Fruit fly (Drosophila melanogaster) whole organism, embryonic: ENCODE data around the gene GstT4.

Experiments used
- Bgb ChIP-seq: fragments of 200-800 bp; sonication (Bioruptor generic); IDR thresholded peaks from 2 replicates; pipeline ENCODE4 v1.3.6; 2022; ENCODE audit warnings: missing biosample characterization, missing genetic modification characterization; ENCODE audit not compliant: partially characterized antibody
- Bteb2 ChIP-seq: fragments of 200-800 bp; sonication (Bioruptor generic); optimal IDR thresholded peaks from 2 replicates; lab custom pipeline; 2016; ENCODE audit warnings: missing biosample characterization, missing genetic modification characterization
- CG10959 ChIP-seq: fragments of 200-800 bp; sonication (Bioruptor generic); IDR thresholded peaks from 2 replicates; pipeline ENCODE4 v1.3.6; 2022; ENCODE audit warnings: missing biosample characterization, missing genetic modification characterization
- CG12769 ChIP-seq: fragments of 200-800 bp; sonication (Bioruptor generic); optimal IDR thresholded peaks from 2 replicates; lab custom pipeline; 2019; ENCODE audit warnings: missing biosample characterization, mild to moderate bottlenecking, missing genetic modification characterization, moderate library complexity
- CG14965 ChIP-seq: fragments of 200-800 bp; sonication (Bioruptor generic); optimal IDR thresholded peaks from 2 replicates; lab custom pipeline; 2016; ENCODE audit warnings: missing biosample characterization, missing genetic modification characterization, borderline replicate concordance
- CG1647 ChIP-seq: fragments of 200-800 bp; sonication (Bioruptor generic); optimal IDR thresholded peaks from 3 replicates; lab custom pipeline; 2016; ENCODE audit warnings: missing biosample characterization, missing genetic modification characterization
- CG17612 ChIP-seq: fragments of 200-800 bp; sonication (Bioruptor generic); IDR thresholded peaks from 2 replicates; pipeline ENCODE4 v1.3.6; 2022; ENCODE audit warnings: missing biosample characterization, missing genetic modification characterization
- CG18619 ChIP-seq: fragments of 200-800 bp; sonication (Bioruptor generic); optimal IDR thresholded peaks from 3 replicates; lab custom pipeline; 2017; ENCODE audit warnings: missing biosample characterization, mild to moderate bottlenecking, missing genetic modification characterization
- CG30020 ChIP-seq: fragments of 200-800 bp; optimal IDR thresholded peaks from 2 replicates; lab custom pipeline; 2019; ENCODE audit warnings: missing biosample characterization, mild to moderate bottlenecking, missing genetic modification characterization, moderate library complexity
- CG30403 ChIP-seq: fragments of 200-800 bp; sonication (Bioruptor generic); optimal IDR thresholded peaks from 3 replicates; lab custom pipeline; 2016; ENCODE audit warnings: missing biosample characterization, missing genetic modification characterization
- CG30431 ChIP-seq: fragments of 200-800 bp; sonication (Bioruptor generic); optimal IDR thresholded peaks from 2 replicates; lab custom pipeline; 2017; ENCODE audit warnings: missing biosample characterization, missing genetic modification characterization
- CG34376 ChIP-seq: fragments of 200-800 bp; sonication (Bioruptor generic); optimal IDR thresholded peaks from 2 replicates; lab custom pipeline; 2018; ENCODE audit warnings: missing biosample characterization, mild to moderate bottlenecking, missing genetic modification characterization
- CG6791 ChIP-seq: fragments of 200-800 bp; sonication (Bioruptor generic); IDR thresholded peaks from 3 replicates; pipeline ENCODE4 v1.3.6; 2022; ENCODE audit warnings: missing biosample characterization, missing genetic modification characterization; ENCODE audit not compliant: partially characterized antibody
- CG7556 ChIP-seq: fragments of 200-800 bp; sonication (Bioruptor generic); optimal IDR thresholded peaks from 2 replicates; lab custom pipeline; 2017; ENCODE audit warnings: missing biosample characterization, mild to moderate bottlenecking, missing genetic modification characterization
- Camta ChIP-seq: fragments of 200-800 bp; sonication (Bioruptor generic); optimal IDR thresholded peaks from 2 replicates; lab custom pipeline; 2016; ENCODE audit warnings: missing biosample characterization, missing genetic modification characterization
- Dip2 ChIP-seq: fragments of 200-800 bp; sonication (Bioruptor generic); IDR thresholded peaks from 2 replicates; pipeline ENCODE4 v1.3.6; 2022; ENCODE audit warnings: missing biosample characterization, missing genetic modification characterization
- Dip3 ChIP-seq: fragments of 200-800 bp; sonication (Bioruptor generic); optimal IDR thresholded peaks from 3 replicates; lab custom pipeline; 2016; ENCODE audit warnings: missing biosample characterization, missing genetic modification characterization
- Dref ChIP-seq: fragments of 200-800 bp; sonication (Bioruptor generic); IDR thresholded peaks from 2 replicates; pipeline ENCODE4 v1.3.6; 2022; ENCODE audit warnings: missing biosample characterization, missing genetic modification characterization
- Gug ChIP-seq: fragments of 200-800 bp; sonication (Bioruptor generic); IDR thresholded peaks from 4 replicates; pipeline ENCODE4 v1.3.6; 2022; ENCODE audit warnings: missing biosample characterization, missing genetic modification characterization
- Hand ChIP-seq: fragments of 200-800 bp; sonication (Bioruptor generic); optimal IDR thresholded peaks from 2 replicates; lab custom pipeline; 2017; ENCODE audit warnings: mild to moderate bottlenecking, missing biosample characterization, missing genetic modification reagents, missing genetic modification characterization
- Hmx ChIP-seq: fragments of 200-800 bp; sonication (Bioruptor generic); optimal IDR thresholded peaks from 2 replicates; lab custom pipeline; 2016; ENCODE audit warnings: missing biosample characterization, missing genetic modification characterization
- Hr3 ChIP-seq: fragments of 200-800 bp; sonication (Bioruptor generic); optimal IDR thresholded peaks from 3 replicates; lab custom pipeline; 2016; ENCODE audit warnings: missing biosample characterization, missing genetic modification characterization
- MBD-R2 ChIP-seq: fragments of 200-800 bp; sonication (Bioruptor generic); IDR thresholded peaks from 2 replicates; pipeline ENCODE4 v1.3.6; 2022; ENCODE audit warnings: missing biosample characterization, missing genetic modification characterization
- Optix ChIP-seq: fragments of 200-800 bp; sonication (Bioruptor generic); IDR thresholded peaks from 3 replicates; pipeline ENCODE4 v1.3.6; 2022; ENCODE audit warnings: missing biosample characterization, missing genetic modification characterization
- PHDP ChIP-seq: fragments of 200-800 bp; sonication (Bioruptor generic); optimal IDR thresholded peaks from 3 replicates; lab custom pipeline; 2018; ENCODE audit warnings: missing biosample characterization, mild to moderate bottlenecking, missing genetic modification characterization, moderate library complexity
- Ravus ChIP-seq: fragments of 200-800 bp; sonication (Bioruptor generic); IDR thresholded peaks from 2 replicates; pipeline ENCODE4 v1.3.6; 2022; ENCODE audit warnings: missing biosample characterization, missing genetic modification characterization
- Rx ChIP-seq: fragments of 200-800 bp; sonication (Bioruptor generic); IDR thresholded peaks from 2 replicates; pipeline ENCODE4 v1.3.6; 2022; ENCODE audit warnings: missing biosample characterization, missing genetic modification characterization
- Spps ChIP-seq: fragments of 200-800 bp; sonication (Bioruptor generic); optimal IDR thresholded peaks from 2 replicates; lab custom pipeline; 2018; ENCODE audit warnings: missing biosample characterization, mild to moderate bottlenecking, missing genetic modification characterization
- Sry-β ChIP-seq: fragments of 200-800 bp; sonication (Bioruptor generic); optimal IDR thresholded peaks from 2 replicates; lab custom pipeline; 2018; ENCODE audit warnings: missing biosample characterization, mild to moderate bottlenecking, missing genetic modification characterization, moderate library complexity
- Ssrp ChIP-seq: fragments of 200-800 bp; sonication (Bioruptor generic); optimal IDR thresholded peaks from 2 replicates; lab custom pipeline; 2018; ENCODE audit warnings: missing biosample characterization, mild to moderate bottlenecking, missing genetic modification characterization, moderate library complexity
- Stat92E ChIP-seq, 3 experiments: fragments of >200 bp in 2 of 3; fragments of 200-800 bp in 1 of 3; sonication (Bioruptor generic) in 1 of 3; optimal IDR thresholded peaks; 2 replicates each; lab custom pipeline; 2017 to 2019; ENCODE audit warnings: missing biosample characterization in 3 of 3, missing genetic modification characterization in 3 of 3, mild to moderate bottlenecking in 1 of 3, moderate library complexity in 1 of 3
- ab ChIP-seq: fragments of 200-800 bp; sonication (Bioruptor generic); optimal IDR thresholded peaks from 2 replicates; lab custom pipeline; 2016; ENCODE audit warnings: missing biosample characterization, missing genetic modification characterization
- ash1 ChIP-seq: fragments of 200-800 bp; sonication (Bioruptor generic); optimal IDR thresholded peaks from 2 replicates; lab custom pipeline; 2018; ENCODE audit warnings: missing biosample characterization, mild to moderate bottlenecking, missing genetic modification characterization
- ato ChIP-seq: fragments of 200-800 bp; sonication (Bioruptor generic); IDR thresholded peaks from 2 replicates; pipeline ENCODE4 v1.3.6; 2022; ENCODE audit warnings: missing biosample characterization, missing genetic modification characterization; ENCODE audit not compliant: partially characterized antibody
- bbx ChIP-seq: fragments of 200-800 bp; sonication (Bioruptor generic); IDR thresholded peaks from 2 replicates; pipeline ENCODE4 v1.3.6; 2022; ENCODE audit warnings: missing biosample characterization, missing genetic modification characterization; ENCODE audit not compliant: partially characterized antibody
- bcd ChIP-seq: fragments of 200-800 bp; sonication (Bioruptor generic); optimal IDR thresholded peaks from 2 replicates; lab custom pipeline; 2017; ENCODE audit warnings: missing biosample characterization, mild to moderate bottlenecking, missing genetic modification characterization
- ems ChIP-seq: fragments of 200-800 bp; sonication (Bioruptor generic); optimal IDR thresholded peaks from 3 replicates; lab custom pipeline; 2016; ENCODE audit warnings: missing biosample characterization, missing genetic modification characterization
- eyg ChIP-seq: fragments of 200-800 bp; sonication (Bioruptor generic); optimal IDR thresholded peaks from 3 replicates; lab custom pipeline; 2016; ENCODE audit warnings: missing biosample characterization, missing genetic modification characterization
- fd3F ChIP-seq: fragments of 200-800 bp; sonication (Bioruptor generic); optimal IDR thresholded peaks from 2 replicates; lab custom pipeline; 2018; ENCODE audit warnings: missing biosample characterization, mild to moderate bottlenecking, missing genetic modification characterization, moderate library complexity
- h ChIP-seq: fragments of >200 bp; optimal IDR thresholded peaks from 2 replicates; lab custom pipeline; 2017
- kah ChIP-seq: fragments of 200-800 bp; sonication (Bioruptor generic); optimal IDR thresholded peaks from 2 replicates; lab custom pipeline; 2018; ENCODE audit warnings: missing biosample characterization, mild to moderate bottlenecking, missing genetic modification characterization
- kay ChIP-seq: fragments of 200-800 bp; sonication (Bioruptor generic); optimal IDR thresholded peaks from 2 replicates; lab custom pipeline; 2016; ENCODE audit warnings: missing biosample characterization, missing genetic modification characterization
- ken ChIP-seq: fragments of 200-800 bp; sonication (Bioruptor generic); IDR thresholded peaks from 3 replicates; pipeline ENCODE4 v1.3.6; 2022; ENCODE audit warnings: missing biosample characterization, missing genetic modification characterization
- lilli ChIP-seq: fragments of 200-800 bp; sonication (Bioruptor generic); optimal IDR thresholded peaks from 3 replicates; lab custom pipeline; 2016; ENCODE audit warnings: missing biosample characterization, missing genetic modification characterization
- nom ChIP-seq: fragments of 200-800 bp; sonication (Bioruptor generic); optimal IDR thresholded peaks from 2 replicates; lab custom pipeline; 2017; ENCODE audit warnings: missing biosample characterization, missing genetic modification characterization, mild to moderate bottlenecking, moderate library complexity, missing genetic modification reagents
- stc ChIP-seq: fragments of 200-800 bp; sonication (Bioruptor generic); IDR thresholded peaks from 2 replicates; pipeline ENCODE4 v1.3.6; 2022; ENCODE audit warnings: missing biosample characterization, missing genetic modification characterization
- stwl ChIP-seq: fragments of 200-800 bp; sonication (Bioruptor generic); optimal IDR thresholded peaks from 3 replicates; lab custom pipeline; 2018; ENCODE audit warnings: missing biosample characterization, mild to moderate bottlenecking, missing genetic modification characterization, moderate library complexity
- tgo ChIP-seq: fragments of 200-800 bp; sonication (Bioruptor generic); IDR thresholded peaks from 3 replicates; pipeline ENCODE4 v1.3.6; 2022; ENCODE audit warnings: missing biosample characterization, missing genetic modification characterization
- tio ChIP-seq: fragments of 200-800 bp; sonication (Bioruptor generic); optimal IDR thresholded peaks from 2 replicates; lab custom pipeline; 2017; ENCODE audit warnings: missing biosample characterization, missing genetic modification characterization, inconsistent platforms
- twi ChIP-seq: fragments of 200-800 bp; optimal IDR thresholded peaks from 2 replicates; lab custom pipeline; 2019; ENCODE audit warnings: missing biosample characterization, mild to moderate bottlenecking, missing genetic modification characterization, moderate library complexity
- zfh2 ChIP-seq: fragments of 200-800 bp; sonication (Bioruptor generic); optimal IDR thresholded peaks from 2 replicates; lab custom pipeline; 2016; ENCODE audit warnings: missing biosample characterization, missing genetic modification characterization

GstT4 gene

dm6 chrX:13387373-13387850 lies 17.1 kb upstream of the GstT4 start, which contains the start of the genes Ype and CG1662 (continued):
- TF ChIP-seq CG30020 (peak; percentile 65), CG7556 (GFP tag; lab: Kevin White, UChicago) (peak; percentile 73), kay (GFP tag; lab: Kevin White, UChicago) (peak; percentile 63), MBD-R2 (peak; percentile 45; the same call in 1 of the 2 replicates), ab (peak; percentile 38), ato (GFP tag; lab: Robert Waterston, UW) (no peak), Hmx (GFP tag; lab: Kevin White, UChicago) (peak; percentile 43), zfh2 (GFP tag; lab: Kevin White, UChicago) (peak; percentile 66), Spps (tag; lab: Kevin White, UChicago) (peak; percentile 29), h (no peak), Rx (GFP tag; lab: Robert Waterston, UW) (peak; percentile 49), Dip2 (GFP tag; lab: Robert Waterston, UW) (no peak), Camta (GFP tag; lab: Kevin White, UChicago) (peak; percentile 57), CG10959 (GFP tag; lab: Robert Waterston, UW) (no peak), Bteb2 (GFP tag; lab: Kevin White, UChicago) (peak; percentile 49), twi (tag; lab: Kevin White, UChicago) (peak; percentile 61), stc (GFP tag; lab: Robert Waterston, UW) (no peak), CG34376 (peak; percentile 47), bbx (no peak; the same call in 1 of the 2 replicates), tgo (GFP tag; lab: Robert Waterston, UW) (peak; percentile 66), CG30431 (peak; percentile 24), tio (GFP tag; lab: Kevin White, UChicago) (peak; percentile 67), Dref (peak; percentile 63), ash1 (GFP tag; lab: Kevin White, UChicago) (no peak), Optix (no peak), Hr3 (GFP tag; lab: Kevin White, UChicago) (peak; percentile 80), ken (GFP tag; lab: Robert Waterston, UW) (0 out of 3 replicates have a peak, but pooled peaks have one; percentile 62), stwl (tag; lab: Kevin White, UChicago) (peak; percentile 38), ems (GFP tag; lab: Kevin White, UChicago) (peak; percentile 60), Hand (GFP tag; lab: Kevin White, UChicago) (no peak), eyg (peak; percentile 11), kah (GFP tag; lab: Kevin White, UChicago) (no peak), PHDP (tag; lab: Kevin White, UChicago) (peak; percentile 72), CG6791 (GFP tag; lab: Robert Waterston, UW) (no peak), Ravus (GFP tag; lab: Robert Waterston, UW) (no peak; the same call in 1 of the 2 replicates), CG14965 (GFP tag; lab: Kevin White, UChicago) (no peak), nom (peak; percentile 21), Dip3 (peak; percentile 72), Sry-β (GFP tag; lab: Kevin White, UChicago) (no peak), CG30403 (GFP tag; lab: Kevin White, UChicago) (peak; percentile 85), Ssrp (tag; lab: Kevin White, UChicago) (peak; percentile 71), Stat92E (GFP tag; optimal IDR thresholded peaks at IDR 0.05; lab: Kevin White, UChicago) (no peak), CG12769 (tag; lab: Kevin White, UChicago) (no peak), CG17612 (GFP tag; lab: Robert Waterston, UW) (no peak), Gug (peak; percentile 53; the same call in 1 of the 4 replicates), CG1647 (GFP tag; lab: Kevin White, UChicago) (peak; percentile 46), Bgb (GFP tag; lab: Robert Waterston, UW) (peak; percentile 51), fd3F (GFP tag; lab: Kevin White, UChicago) (peak; percentile 65), CG18619 (peak; percentile 65), bcd (GFP tag; lab: Kevin White, UChicago) (peak; percentile 91), lilli (GFP tag; lab: Kevin White, UChicago) (peak; percentile 84)
